Worm (Caenorhabditis elegans) whole organism, mixed stage, embryonic: ENCODE data around the gene npr-20.

Experiments
- M03D4.4 ChIP-seq: sonication (generic microtip); optimal IDR thresholded peaks from 2 replicates; lab custom pipeline; 2017; ENCODE audit warnings: mild to moderate bottlenecking, missing genetic modification characterization, missing compliant biosample characterization
- bed-3 ChIP-seq: fragments of 200-800 bp; sonication (Bioruptor generic); optimal IDR thresholded peaks from 3 replicates; lab custom pipeline; 2018; ENCODE audit warnings: mild to moderate bottlenecking, missing genetic modification characterization, moderate library complexity, missing compliant biosample characterization
- blmp-1 ChIP-seq: fragments of 150-350 bp; optimal IDR thresholded peaks from 2 replicates; lab custom pipeline; 2014; ENCODE audit warnings: missing biosample characterization, missing genetic modification characterization
- ceh-43 ChIP-seq: fragments of 200-800 bp; sonication (Bioruptor generic); optimal IDR thresholded peaks from 2 replicates; lab custom pipeline; 2018; ENCODE audit warnings: mild to moderate bottlenecking, missing genetic modification characterization, moderate library complexity, missing compliant biosample characterization
- ceh-83 ChIP-seq: fragments of 200-800 bp; sonication (Bioruptor generic); optimal IDR thresholded peaks from 2 replicates; lab custom pipeline; 2018; ENCODE audit warnings: mild to moderate bottlenecking, missing genetic modification characterization, missing compliant biosample characterization
- ces-1 ChIP-seq: fragments of 150-350 bp; optimal IDR thresholded peaks from 2 replicates; lab custom pipeline; 2014; ENCODE audit warnings: missing biosample characterization, missing genetic modification reagents, missing genetic modification characterization
- cnd-1 ChIP-seq: fragments of 200-800 bp; sonication (Bioruptor generic); optimal IDR thresholded peaks from 2 replicates; lab custom pipeline; 2018; ENCODE audit warnings: mild to moderate bottlenecking, missing genetic modification characterization, missing compliant biosample characterization
- drap-1 ChIP-seq: fragments of 200-800 bp; sonication (Bioruptor generic); optimal IDR thresholded peaks from 3 replicates; lab custom pipeline; 2018; ENCODE audit warnings: mild to moderate bottlenecking, missing genetic modification characterization, missing compliant biosample characterization
- elt-3 ChIP-seq: fragments of 150-350 bp; optimal IDR thresholded peaks from 2 replicates; lab custom pipeline; 2014; ENCODE audit warnings: missing biosample characterization, missing genetic modification characterization
- flh-1 ChIP-seq: fragments of 200-800 bp; sonication (Bioruptor generic); optimal IDR thresholded peaks from 2 replicates; lab custom pipeline; 2018; ENCODE audit warnings: mild to moderate bottlenecking, missing genetic modification characterization, moderate library complexity, missing compliant biosample characterization
- ham-2 ChIP-seq: fragments of 200-800 bp; sonication (Bioruptor generic); optimal IDR thresholded peaks from 2 replicates; lab custom pipeline; 2018; ENCODE audit warnings: mild to moderate bottlenecking, missing genetic modification characterization, missing compliant biosample characterization
- lin-13 ChIP-seq: fragments of 150-350 bp; optimal IDR thresholded peaks from 2 replicates; lab custom pipeline; 2014; ENCODE audit warnings: missing biosample characterization, missing genetic modification characterization
- lin-32 ChIP-seq: fragments of 200-800 bp; sonication (Bioruptor generic); optimal IDR thresholded peaks from 2 replicates; lab custom pipeline; 2018; ENCODE audit warnings: mild to moderate bottlenecking, missing genetic modification characterization, missing compliant biosample characterization
- lsy-2 ChIP-seq: fragments of 150-350 bp; optimal IDR thresholded peaks from 2 replicates; lab custom pipeline; 2014; ENCODE audit warnings: missing biosample characterization, missing genetic modification characterization
- mab-5 ChIP-seq: fragments of 150-350 bp; optimal IDR thresholded peaks from 2 replicates; lab custom pipeline; 2014; ENCODE audit warnings: missing biosample characterization, missing genetic modification characterization
- mep-1 ChIP-seq: fragments of 150-350 bp; optimal IDR thresholded peaks from 2 replicates; lab custom pipeline; 2017; ENCODE audit warnings: missing biosample characterization, missing genetic modification reagents, missing genetic modification characterization, inconsistent platforms
- mls-2 ChIP-seq: sonication (generic microtip); optimal IDR thresholded peaks from 2 replicates; lab custom pipeline; 2016; ENCODE audit warnings: mild to moderate bottlenecking, missing genetic modification characterization, moderate library complexity, missing compliant biosample characterization
- nhr-2 ChIP-seq: fragments of 150-350 bp; optimal IDR thresholded peaks from 2 replicates; lab custom pipeline; 2014; ENCODE audit warnings: missing biosample characterization, missing genetic modification characterization
- nhr-28 ChIP-seq: fragments of 150-350 bp; optimal IDR thresholded peaks from 2 replicates; lab custom pipeline; 2014; ENCODE audit warnings: missing biosample characterization, missing genetic modification characterization
- nhr-76 ChIP-seq: sonication (generic microtip); optimal IDR thresholded peaks from 2 replicates; lab custom pipeline; 2017; ENCODE audit warnings: missing biosample characterization, missing genetic modification characterization
- pha-4 ChIP-seq: fragments of 150-350 bp; optimal IDR thresholded peaks from 2 replicates; lab custom pipeline; 2018; ENCODE audit warnings: missing biosample characterization, missing genetic modification reagents, missing genetic modification characterization
- sem-2 ChIP-seq: fragments of 200-800 bp; sonication (Bioruptor generic); optimal IDR thresholded peaks from 2 replicates; lab custom pipeline; 2018; ENCODE audit warnings: mild to moderate bottlenecking, missing genetic modification characterization, missing compliant biosample characterization
- snpc-4 ChIP-seq: fragments of 150-350 bp; optimal IDR thresholded peaks from 2 replicates; lab custom pipeline; 2014; ENCODE audit warnings: missing biosample characterization, missing genetic modification characterization
- sptf-1 ChIP-seq: sonication (generic microtip); optimal IDR thresholded peaks from 2 replicates; lab custom pipeline; 2017; ENCODE audit warnings: mild to moderate bottlenecking, missing genetic modification characterization, moderate library complexity, missing compliant biosample characterization
- tbx-8 ChIP-seq: fragments of 200-800 bp; sonication (Bioruptor generic); optimal IDR thresholded peaks from 2 replicates; lab custom pipeline; 2018; ENCODE audit warnings: mild to moderate bottlenecking, missing genetic modification characterization, moderate library complexity, missing compliant biosample characterization
- unc-39 ChIP-seq: fragments of 150-350 bp; optimal IDR thresholded peaks from 2 replicates; lab custom pipeline; 2014; ENCODE audit warnings: missing biosample characterization, missing genetic modification characterization
- unc-62 ChIP-seq: fragments of 150-350 bp; optimal IDR thresholded peaks from 2 replicates; lab custom pipeline; 2014; ENCODE audit warnings: missing biosample characterization, missing genetic modification reagents, missing genetic modification characterization
- zip-8 ChIP-seq: fragments of 150-350 bp; optimal IDR thresholded peaks from 2 replicates; lab custom pipeline; 2014; ENCODE audit warnings: missing biosample characterization, missing genetic modification characterization
- ztf-11 ChIP-seq: fragments of 150-350 bp; optimal IDR thresholded peaks from 2 replicates; lab custom pipeline; 2014; ENCODE audit warnings: missing biosample characterization, missing genetic modification characterization

The npr-20 gene

ce11 chrII:8835857-8836256 lies 29.1 kb downstream of the npr-20 start, which contains the start of gene F46C5.4:
Gene F46C5.4, plus strand, starts transcription at chrII:8836078.
- peak; percentile 71 for TF ChIP-seq ces-1 (GFP tag; lab: Kevin White, UChicago)
- TF ChIP-seq lin-32 (GFP tag; lab: Kevin White, UChicago), result no peak
- TF ChIP-seq M03D4.4 (tag; lab: Kevin White, UChicago), result no peak
- TF ChIP-seq sptf-1 (tag; lab: Kevin White, UChicago), result no peak
- TF ChIP-seq zip-8, result no peak
- TF ChIP-seq blmp-1 (tag; lab: Kevin White, UChicago), result no peak

ce11 chrII:8832941-8833340 lies 32.0 kb downstream of the npr-20 start:
- TF ChIP-seq nhr-28 (tag; lab: Kevin White, UChicago), result no peak
- no peak for TF ChIP-seq zip-8
- no peak for TF ChIP-seq sptf-1 (tag; lab: Kevin White, UChicago)

ce11 chrII:8830917-8831316 lies 34.1 kb downstream of the npr-20 start:
- TF ChIP-seq unc-62 (GFP tag; lab: Kevin White, UChicago) (no peak), mab-5 (tag; lab: Kevin White, UChicago) (no peak), elt-3 (no peak), flh-1 (GFP tag; lab: Kevin White, UChicago) (no peak), ces-1 (GFP tag; lab: Kevin White, UChicago) (peak; percentile 65)

ce11 chrII:8829189-8829588 lies 35.8 kb downstream of the npr-20 start, which contains the start of gene F46C5.2:
Gene F46C5.2, minus strand, starts transcription at chrII:8829289.
- TF ChIP-seq sem-2 (GFP tag; lab: Kevin White, UChicago) (no peak), nhr-2 (tag; lab: Kevin White, UChicago) (no peak), cnd-1 (tag; lab: Kevin White, UChicago) (no peak), tbx-8 (no peak), ceh-83 (no peak), elt-3 (no peak), pha-4 (tag; lab: Kevin White, UChicago) (no peak), nhr-76 (no peak), unc-39 (tag; lab: Kevin White, UChicago) (no peak), M03D4.4 (tag; lab: Kevin White, UChicago) (no peak), ham-2 (GFP tag; lab: Kevin White, UChicago) (no peak), bed-3 (GFP tag; lab: Kevin White, UChicago) (no peak), lsy-2 (tag; lab: Kevin White, UChicago) (no peak), lin-32 (GFP tag; lab: Kevin White, UChicago) (no peak), mls-2 (tag; lab: Kevin White, UChicago) (no peak), blmp-1 (tag; lab: Kevin White, UChicago) (no peak)

ce11 chrII:8825769-8826168 lies 39.2 kb downstream of the npr-20 start, which contains the start of gene nas-25:
Gene nas-25, plus strand, starts transcription at chrII:8826069.
- TF ChIP-seq ceh-43 (GFP tag; lab: Kevin White, UChicago) (no peak), elt-3 (no peak), snpc-4 (tag; lab: Kevin White, UChicago) (no peak), nhr-28 (tag; lab: Kevin White, UChicago) (no peak), mep-1 (no peak), ces-1 (GFP tag; lab: Kevin White, UChicago) (no peak)

- no peak for TF ChIP-seq ztf-11 (tag; lab: Kevin White, UChicago)
- TF ChIP-seq ceh-43 (GFP tag; lab: Kevin White, UChicago), result no peak
- TF ChIP-seq drap-1, result no peak
- TF ChIP-seq mep-1, result no peak
- TF ChIP-seq M03D4.4 (tag; lab: Kevin White, UChicago), result no peak
- TF ChIP-seq pha-4 (tag; lab: Kevin White, UChicago), result no peak
- TF ChIP-seq lin-13 (tag; lab: Kevin White, UChicago), result no peak
- no peak for TF ChIP-seq zip-8
- TF ChIP-seq snpc-4 (tag; lab: Kevin White, UChicago), result no peak
- no peak for TF ChIP-seq bed-3 (GFP tag; lab: Kevin White, UChicago)
- no peak for TF ChIP-seq nhr-28 (tag; lab: Kevin White, UChicago)
- TF ChIP-seq cnd-1 (tag; lab: Kevin White, UChicago), result no peak
- TF ChIP-seq mls-2 (tag; lab: Kevin White, UChicago), result no peak
- TF ChIP-seq sem-2 (GFP tag; lab: Kevin White, UChicago), result no peak
- no peak for TF ChIP-seq ham-2 (GFP tag; lab: Kevin White, UChicago)
- TF ChIP-seq sptf-1 (tag; lab: Kevin White, UChicago), result no peak
- TF ChIP-seq nhr-2 (tag; lab: Kevin White, UChicago), result no peak
Observed at ce11 chrII:8822711-8823110, 42.3 kb downstream of the npr-20 start.
